Worm (Caenorhabditis elegans) whole organism, midembryonic: Measurements from ENCODE around the gene emb-1.

Experiments used
- flt-1 ChIP-seq: fragments of 200-800 bp; sonication (Bioruptor generic); IDR thresholded peaks from 2 replicates; pipeline ENCODE4 v1.3.6; 2022; ENCODE audit warnings: missing genetic modification characterization, missing compliant biosample characterization
- ztf-23 ChIP-seq: fragments of 200-800 bp; sonication (Bioruptor generic); IDR thresholded peaks from 2 replicates; pipeline ENCODE4 v1.3.6; 2022; ENCODE audit warnings: missing genetic modification reagents, missing genetic modification characterization, missing compliant biosample characterization
- ztf-29 ChIP-seq: fragments of 200-800 bp; sonication (Bioruptor generic); IDR thresholded peaks from 2 replicates; pipeline ENCODE4 v1.3.6; 2022; ENCODE audit warnings: missing genetic modification reagents, missing genetic modification characterization, missing compliant biosample characterization

- TF ChIP-seq ztf-29, result no peak
- no peak for TF ChIP-seq flt-1
- no peak for TF ChIP-seq ztf-23 (GFP tag; lab: Robert Waterston, UW)
Measured at ce11 chrIII:5141935-5142334, 31.3 kb upstream of the emb-1 start.
